Fruit fly (Drosophila melanogaster) whole organism, wandering third instar larva: ENCODE data around the gene CG31809.

Experiments
- CrebA ChIP-seq: fragments of 200-800 bp; sonication (Bioruptor generic); optimal IDR thresholded peaks from 2 replicates; lab custom pipeline; 2016; ENCODE audit warnings: missing biosample characterization, mild to moderate bottlenecking, missing genetic modification characterization, borderline replicate concordance
- br ChIP-seq: fragments of 200-800 bp; sonication (Bioruptor generic); optimal IDR thresholded peaks from 2 replicates; lab custom pipeline; 2016; ENCODE audit warnings: missing biosample characterization, missing genetic modification characterization
- dsf ChIP-seq: sonication (Bioruptor generic); optimal IDR thresholded peaks from 2 replicates; lab custom pipeline; 2016; ENCODE audit warnings: missing biosample characterization, missing genetic modification characterization, borderline replicate concordance
- psq ChIP-seq: fragments of 200-800 bp; sonication (Bioruptor generic); optimal IDR thresholded peaks from 3 replicates; lab custom pipeline; 2017; ENCODE audit warnings: missing biosample characterization, mild to moderate bottlenecking, missing genetic modification characterization, moderate library complexity
- usp ChIP-seq: fragments of >200 bp; optimal IDR thresholded peaks from 2 replicates; lab custom pipeline; 2017; ENCODE audit warnings: missing biosample characterization, missing genetic modification characterization

dm6 chr2L:16884702-16885101, 26.2 kb upstream of the CG31809 start:
- TF ChIP-seq usp (GFP tag; lab: Kevin White, UChicago), result no peak
- TF ChIP-seq CrebA (GFP tag; lab: Kevin White, UChicago), result no peak
- no peak for TF ChIP-seq br (GFP tag; lab: Kevin White, UChicago)
- TF ChIP-seq dsf (GFP tag; lab: Kevin White, UChicago), result no peak
- TF ChIP-seq psq (GFP tag; lab: Kevin White, UChicago), result no peak
